Worm (Caenorhabditis elegans) whole organism, dauer: Measurements from ENCODE around the gene fbxa-98.
"Not testable (repeated sequence)": the region's sequence is repeated elsewhere in the genome, so short reads cannot be mapped to it uniquely, and the experiment has no call there.

Source experiments
- unc-62 ChIP-seq: sonication (generic microtip); optimal IDR thresholded peaks from 2 replicates; lab custom pipeline; 2017; ENCODE audit warnings: missing biosample characterization, missing genetic modification reagents, missing genetic modification characterization

fbxa-98 gene

ce11 chrIV:13633165-13633564, at the start of gene fbxa-98:
fbxa-98 (plus strand) TSS chrIV:13633407.
- TF ChIP-seq unc-62: no peak

- TF ChIP-seq unc-62: no peak
Measured at ce11 chrIV:13584646-13585045, 48.6 kb upstream of the fbxa-98 start, which contains the start of gene sru-11. sru-11 (plus strand) TSS chrIV:13584946.

ce11 chrIV:13587175-13587574, 46.0 kb upstream of the fbxa-98 start, which contains the start of gene Y45F10B.12:
Y45F10B.12 (plus strand) TSS chrIV:13587475.
- TF ChIP-seq unc-62: no peak

- not testable (repeated sequence) for TF ChIP-seq unc-62
Measured at ce11 chrIV:13588544-13589043, 44.6 kb upstream of the fbxa-98 start, which contains the start of gene sru-9. sru-9 (plus strand) TSS chrIV:13588993.

- TF ChIP-seq unc-62: no peak
Measured at ce11 chrIV:13591645-13592044, 41.6 kb upstream of the fbxa-98 start, which contains the start of gene tsp-5. tsp-5 (minus strand) TSS chrIV:13591745.

ce11 chrIV:13593351-13593750, 39.9 kb upstream of the fbxa-98 start, which contains the start of gene Y45F10B.3:
Y45F10B.3 (plus strand) TSS chrIV:13593651.
- no peak for TF ChIP-seq unc-62

ce11 chrIV:13597813-13598212, 35.4 kb upstream of the fbxa-98 start, which contains the start of gene Y45F10B.9:
Y45F10B.9 (minus strand) TSS chrIV:13597913.
- TF ChIP-seq unc-62: not testable (repeated sequence)

- TF ChIP-seq unc-62: no peak
Measured at ce11 chrIV:13600643-13601042, 32.6 kb upstream of the fbxa-98 start.

- TF ChIP-seq unc-62: no peak
Measured at ce11 chrIV:13601428-13601827, 31.8 kb upstream of the fbxa-98 start.

ce11 chrIV:13601973-13602669, 31.1 kb upstream of the fbxa-98 start, which contains the start of gene Y45F10B.59:
Y45F10B.59 (plus strand) TSS chrIV:13602619.
- TF ChIP-seq unc-62: no peak

ce11 chrIV:13609755-13610154, 23.5 kb upstream of the fbxa-98 start, which contains the start of gene C08F11.13:
C08F11.13 (minus strand) TSS chrIV:13609892.
- no peak for TF ChIP-seq unc-62

ce11 chrIV:13619203-13619602, 14.0 kb upstream of the fbxa-98 start, which contains the start of gene C08F11.3:
C08F11.3 (plus strand) TSS chrIV:13619503.
- TF ChIP-seq unc-62: no peak

ce11 chrIV:13623533-13623932, 9.7 kb upstream of the fbxa-98 start, which contains the start of gene C08F11.1:
C08F11.1 (plus strand) TSS chrIV:13623833.
- no peak for TF ChIP-seq unc-62

- no peak for TF ChIP-seq unc-62
Measured at ce11 chrIV:13626469-13626868, 6.7 kb upstream of the fbxa-98 start, which contains the start of gene sru-21. sru-21 (plus strand) TSS chrIV:13626769.

ce11 chrIV:13632613-13633012, 594 bp upstream of the fbxa-98 start:
- no peak for TF ChIP-seq unc-62

ce11 chrIV:13636975-13637374, 3.8 kb downstream of the fbxa-98 start, which contains the start of gene C08F11.7:
C08F11.7 (plus strand) TSS chrIV:13637275.
- TF ChIP-seq unc-62: no peak

ce11 chrIV:13639027-13639426, 5.8 kb downstream of the fbxa-98 start, which contains the start of gene ugt-22:
ugt-22 (plus strand) TSS chrIV:13639260.
- TF ChIP-seq unc-62: no peak
